Fruit fly (Drosophila melanogaster) S2 (cell line): ENCODE results near the gene Nnp-1.

ENCODE experiments used
- CG8478 ChIP-seq: fragments of >200 bp; optimal IDR thresholded peaks from 2 replicates; lab custom pipeline; 2018
- CTCF ChIP-seq, 2 experiments: fragments of >200 bp; optimal IDR thresholded peaks; 2 replicates each; lab custom pipeline; 2018

Gene Nnp-1

dm6 chr2L:13373435-13374242, 7.7 kb upstream of the Nnp-1 start, which contains the start of the genes Bdp1 and CG6565:
Gene Bdp1 (minus strand): TSS chr2L:13373890.
Gene CG6565 (plus strand): TSS chr2L:13374019.
- TF ChIP-seq CG8478 (lab: Kevin White, UChicago), result no peak
- no peak for TF ChIP-seq CTCF (optimal IDR thresholded peaks at IDR 0.05; lab: Kevin White, UChicago)

- TF ChIP-seq CTCF (optimal IDR thresholded peaks at IDR 0.05; lab: Kevin White, UChicago), result no peak
- no peak for TF ChIP-seq CG8478 (lab: Kevin White, UChicago)
Observed at dm6 chr2L:13370762-13371161, 4.8 kb upstream of the Nnp-1 start, which contains the start of gene ND-B22. Gene ND-B22 (minus strand): TSS chr2L:13371110.

dm6 chr2L:13368940-13369339, 3.0 kb upstream of the Nnp-1 start, which contains the start of gene CG31855:
Gene CG31855 (plus strand): TSS chr2L:13369204.
- TF ChIP-seq CG8478 (lab: Kevin White, UChicago) (no peak), CTCF (optimal IDR thresholded peaks at IDR 0.05; lab: Kevin White, UChicago) (no peak)

dm6 chr2L:13367378-13367777, 1.4 kb upstream of the Nnp-1 start, which contains the start of gene Tap42:
Gene Tap42 (plus strand): TSS chr2L:13367617.
- TF ChIP-seq CTCF (optimal IDR thresholded peaks at IDR 0.05; lab: Kevin White, UChicago) (no peak), CG8478 (lab: Kevin White, UChicago) (no peak)

dm6 chr2L:13362953-13363352, 3.0 kb downstream of the Nnp-1 start:
- TF ChIP-seq CG8478 (lab: Kevin White, UChicago), result no peak
- no peak for TF ChIP-seq CTCF (optimal IDR thresholded peaks at IDR 0.05; lab: Kevin White, UChicago)

- TF ChIP-seq CG8478 (lab: Kevin White, UChicago) (no peak), CTCF (optimal IDR thresholded peaks at IDR 0.05; lab: Kevin White, UChicago) (no peak)
Observed at dm6 chr2L:13361465-13361864, 4.5 kb downstream of the Nnp-1 start, which contains the start of gene CG9377. Gene CG9377 (minus strand): TSS chr2L:13361565.

dm6 chr2L:13354580-13355347, 11.2 kb downstream of the Nnp-1 start, which contains the start of gene CG9395:
Gene CG9395 (minus strand): TSS chr2L:13355073.
- TF ChIP-seq CTCF (optimal IDR thresholded peaks at IDR 0.05; lab: Kevin White, UChicago) (no peak), CG8478 (lab: Kevin White, UChicago) (no peak)

- TF ChIP-seq CG8478 (lab: Kevin White, UChicago), result no peak
Observed at dm6 chr2L:13349237-13349902, 16.6 kb downstream of the Nnp-1 start.

dm6 chr2L:13347473-13347872, 18.5 kb downstream of the Nnp-1 start, which contains the start of gene CG16826:
Gene CG16826 (plus strand): TSS chr2L:13347773.
- no peak for TF ChIP-seq CG8478 (lab: Kevin White, UChicago)
- no peak for TF ChIP-seq CTCF (optimal IDR thresholded peaks at IDR 0.05; lab: Kevin White, UChicago)

dm6 chr2L:13332736-13333135, 33.3 kb downstream of the Nnp-1 start:
- TF ChIP-seq CTCF (optimal IDR thresholded peaks at IDR 0.05; lab: Kevin White, UChicago) (no peak), CG8478 (lab: Kevin White, UChicago) (no peak)

- no peak for TF ChIP-seq CG8478 (lab: Kevin White, UChicago)
- TF ChIP-seq CTCF (optimal IDR thresholded peaks at IDR 0.05; lab: Kevin White, UChicago), result no peak
Observed at dm6 chr2L:13331868-13332544, 34.0 kb downstream of the Nnp-1 start.

dm6 chr2L:13331021-13331420, 35.0 kb downstream of the Nnp-1 start, which contains the start of gene hbt:
Gene hbt (minus strand): TSS chr2L:13331121.
- TF ChIP-seq CTCF (optimal IDR thresholded peaks at IDR 0.05; lab: Kevin White, UChicago), result no peak
- no peak for TF ChIP-seq CG8478 (lab: Kevin White, UChicago)

dm6 chr2L:13325823-13326222, 40.2 kb downstream of the Nnp-1 start:
- TF ChIP-seq CTCF (optimal IDR thresholded peaks at IDR 0.05; lab: Kevin White, UChicago), result peak; percentile 61 to 71
- TF ChIP-seq CG8478 (lab: Kevin White, UChicago), result no peak
